Fruit fly (Drosophila melanogaster) whole organism, wandering third instar larva: ENCODE measurements around the gene CG14326.

Source experiments
- CrebA ChIP-seq: fragments of 200-800 bp; sonication (Bioruptor generic); optimal IDR thresholded peaks from 2 replicates; lab custom pipeline; 2016; ENCODE audit warnings: missing biosample characterization, mild to moderate bottlenecking, missing genetic modification characterization, borderline replicate concordance
- Dfd ChIP-seq: fragments of >200 bp; optimal IDR thresholded peaks from 2 replicates; lab custom pipeline; 2017; ENCODE audit warnings: missing biosample characterization, missing genetic modification characterization
- Hnf4 ChIP-seq: fragments of 200-800 bp; sonication (Bioruptor generic); optimal IDR thresholded peaks from 2 replicates; lab custom pipeline; 2016; ENCODE audit warnings: missing biosample characterization, mild to moderate bottlenecking, missing genetic modification characterization
- Hr78 ChIP-seq: fragments of >200 bp; optimal IDR thresholded peaks from 2 replicates; lab custom pipeline; 2017; ENCODE audit warnings: missing biosample characterization, missing genetic modification characterization
- brk ChIP-seq: fragments of 200-800 bp; sonication (Bioruptor generic); optimal IDR thresholded peaks from 2 replicates; lab custom pipeline; 2016; ENCODE audit warnings: missing biosample characterization, mild to moderate bottlenecking, missing genetic modification characterization
- ey ChIP-seq: fragments of 200-800 bp; sonication (Bioruptor generic); optimal IDR thresholded peaks from 2 replicates; lab custom pipeline; 2016; ENCODE audit warnings: missing biosample characterization, missing genetic modification characterization
- h ChIP-seq: fragments of 200-800 bp; sonication (Bioruptor generic); optimal IDR thresholded peaks from 3 replicates; lab custom pipeline; 2016; ENCODE audit warnings: missing biosample characterization, mild to moderate bottlenecking, missing genetic modification characterization
- jim ChIP-seq: fragments of 175-275, 200-325 bp; sonication (Bioruptor generic); optimal IDR thresholded peaks from 2 replicates; lab custom pipeline; 2016; ENCODE audit warnings: missing biosample characterization, mild to moderate bottlenecking, missing genetic modification characterization
- pan ChIP-seq: fragments of >200 bp; optimal IDR thresholded peaks from 2 replicates; lab custom pipeline; 2017
- psq ChIP-seq: fragments of 200-800 bp; sonication (Bioruptor generic); optimal IDR thresholded peaks from 3 replicates; lab custom pipeline; 2017; ENCODE audit warnings: missing biosample characterization, mild to moderate bottlenecking, missing genetic modification characterization, moderate library complexity
- rgr ChIP-seq: fragments of 200-800 bp; sonication (Bioruptor generic); optimal IDR thresholded peaks from 3 replicates; lab custom pipeline; 2016; ENCODE audit warnings: missing biosample characterization, mild to moderate bottlenecking, missing genetic modification characterization
- sv ChIP-seq: fragments of 200-800 bp; sonication (Bioruptor generic); optimal IDR thresholded peaks from 3 replicates; lab custom pipeline; 2016; ENCODE audit warnings: missing biosample characterization, missing genetic modification characterization
- usp ChIP-seq: fragments of >200 bp; optimal IDR thresholded peaks from 2 replicates; lab custom pipeline; 2017; ENCODE audit warnings: missing biosample characterization, missing genetic modification characterization
- woc ChIP-seq: sonication (Bioruptor generic); optimal IDR thresholded peaks from 2 replicates; lab custom pipeline; 2016; ENCODE audit warnings: missing biosample characterization, mild to moderate bottlenecking, missing genetic modification characterization

- TF ChIP-seq usp (GFP tag; lab: Kevin White, UChicago) (no peak), brk (GFP tag; lab: Kevin White, UChicago) (no peak), sv (no peak), psq (GFP tag; lab: Kevin White, UChicago) (no peak), Hnf4 (GFP tag; lab: Kevin White, UChicago) (no peak), pan (lab: Kevin White, UChicago) (no peak), CrebA (GFP tag; lab: Kevin White, UChicago) (no peak), ey (GFP tag; lab: Kevin White, UChicago) (no peak), h (GFP tag; lab: Kevin White, UChicago) (no peak), jim (GFP tag; lab: Kevin White, UChicago) (no peak), Dfd (GFP tag; lab: Kevin White, UChicago) (no peak), Hr78 (GFP tag; lab: Kevin White, UChicago) (no peak), woc (no peak), rgr (no peak)
These were observed 15.9 kb upstream of the CG14326 start for dm6 chr3R:17602974-17603373.
